Fruit fly (Drosophila melanogaster) S2 (cell line): ENCODE data around the gene Spn.

Experiments used
- CG8478 ChIP-seq: fragments of >200 bp; optimal IDR thresholded peaks from 2 replicates; lab custom pipeline; 2018
- CTCF ChIP-seq, 2 experiments: fragments of >200 bp; optimal IDR thresholded peaks; 2 replicates each; lab custom pipeline; 2018

- no peak for TF ChIP-seq CTCF (optimal IDR thresholded peaks at IDR 0.05; lab: Kevin White, UChicago)
- no peak for TF ChIP-seq CG8478 (lab: Kevin White, UChicago)
These were observed 84.4 kb downstream of the Spn start for dm6 chr3L:2469660-2470059.
